Fruit fly (Drosophila melanogaster) S2 (cell line): Measurements from ENCODE around the gene Snx6.

Experiments used
- CG8478 ChIP-seq: fragments of >200 bp; optimal IDR thresholded peaks from 2 replicates; lab custom pipeline; 2018
- CTCF ChIP-seq, 2 experiments: fragments of >200 bp; optimal IDR thresholded peaks; 2 replicates each; lab custom pipeline; 2018

dm6 chr2L:8268679-8269078, 48.1 kb upstream of the Snx6 start:
- TF ChIP-seq CG8478 (no peak), CTCF (optimal IDR thresholded peaks at IDR 0.05; lab: Kevin White, UChicago) (no peak)
